Worm (Caenorhabditis elegans) whole organism, young adult: ENCODE results near the gene B0416.2.

ENCODE experiments used
- B0035.1 ChIP-seq: sonication (generic microtip); optimal IDR thresholded peaks from 2 replicates; lab custom pipeline; 2016; ENCODE audit warnings: missing genetic modification characterization, mild to moderate bottlenecking, missing compliant biosample characterization, missing genotype, missing genetic modification reagents
- B0261.1 ChIP-seq: sonication (generic microtip); optimal IDR thresholded peaks from 2 replicates; lab custom pipeline; 2016; ENCODE audit warnings: mild to moderate bottlenecking, missing genetic modification characterization, moderate library complexity, missing compliant biosample characterization
- B0336.3 ChIP-seq: fragments of 200-800 bp; sonication (Bioruptor generic); IDR thresholded peaks from 2 replicates; pipeline ENCODE4 v1.3.6; 2022; ENCODE audit warnings: missing genetic modification characterization, missing compliant biosample characterization
- F33H1.4 ChIP-seq: fragments of 200-800 bp; sonication (Bioruptor generic); IDR thresholded peaks from 2 replicates; pipeline ENCODE4 v1.3.6; 2022; ENCODE audit warnings: missing genetic modification reagents, missing genetic modification characterization, missing compliant biosample characterization
- F49E8.2 ChIP-seq: sonication (generic microtip); optimal IDR thresholded peaks from 3 replicates; lab custom pipeline; 2017; ENCODE audit warnings: missing genetic modification characterization, mild to moderate bottlenecking, missing compliant biosample characterization, antibody characterized with exemption, moderate library complexity; ENCODE audit not compliant: insufficient read depth
- F57C9.4 ChIP-seq: sonication (generic microtip); optimal IDR thresholded peaks from 2 replicates; lab custom pipeline; 2017; ENCODE audit warnings: mild to moderate bottlenecking, missing genetic modification characterization, missing compliant biosample characterization
- K11D2.4 ChIP-seq: fragments of 200-800 bp; sonication (Bioruptor generic); IDR thresholded peaks from 2 replicates; pipeline ENCODE4 v1.3.6; 2022; ENCODE audit warnings: missing genetic modification reagents, missing genetic modification characterization, missing compliant biosample characterization
- T07F8.4 ChIP-seq: sonication (generic microtip); optimal IDR thresholded peaks from 2 replicates; lab custom pipeline; 2016; ENCODE audit warnings: mild to moderate bottlenecking, missing genetic modification characterization, moderate library complexity, missing compliant biosample characterization
- Y53G8AR.9 ChIP-seq: fragments of 200-800 bp; sonication (Bioruptor generic); conservative IDR thresholded peaks from 2 replicates; pipeline ENCODE4 v1.3.6; 2022; ENCODE audit warnings: missing genetic modification reagents, missing genetic modification characterization, missing compliant biosample characterization
- Y56A3A.18 ChIP-seq: fragments of 200-800 bp; sonication (Bioruptor generic); IDR thresholded peaks from 2 replicates; pipeline ENCODE4 v1.3.6; 2022; ENCODE audit warnings: missing genetic modification reagents, missing genetic modification characterization, missing compliant biosample characterization
- Y79H2A.3 ChIP-seq: fragments of 200-800 bp; sonication (Bioruptor generic); conservative IDR thresholded peaks from 2 replicates; pipeline ENCODE4 v1.3.6; 2022; ENCODE audit warnings: missing genetic modification reagents, missing genetic modification characterization, missing compliant biosample characterization
- akir-1 ChIP-seq: fragments of 200-800 bp; sonication (Bioruptor generic); optimal IDR thresholded peaks from 2 replicates; lab custom pipeline; 2018; ENCODE audit warnings: mild to moderate bottlenecking, missing genetic modification characterization, moderate library complexity, missing compliant biosample characterization
- ama-1 ChIP-seq, 3 experiments: fragments of 150-350 bp in 1 of 3; sonication (generic microtip) in 2 of 3; optimal IDR thresholded peaks; 2 replicates each; lab custom pipeline; 2014 to 2018; ENCODE audit warnings: missing biosample characterization in 2 of 3, missing genetic modification characterization in 2 of 3, missing genetic modification reagents in 2 of 3
- aptf-2 ChIP-seq: fragments of 200-800 bp; sonication (Bioruptor generic); conservative IDR thresholded peaks from 2 replicates; pipeline ENCODE4 v1.3.6; 2022; ENCODE audit warnings: missing genetic modification reagents, missing genetic modification characterization, missing compliant biosample characterization
- attf-6 ChIP-seq: fragments of 200-800 bp; sonication (Bioruptor generic); IDR thresholded peaks from 2 replicates; pipeline ENCODE4 v1.3.6; 2022; ENCODE audit warnings: missing genetic modification reagents, missing genetic modification characterization, missing compliant biosample characterization
- bed-1 ChIP-seq: fragments of 200-800 bp; sonication (Bioruptor generic); IDR thresholded peaks from 2 replicates; pipeline ENCODE4 v1.3.6; 2022; ENCODE audit warnings: missing genetic modification reagents, missing genetic modification characterization, missing compliant biosample characterization
- ccch-3 ChIP-seq: fragments of 200-800 bp; sonication (Bioruptor generic); optimal IDR thresholded peaks from 2 replicates; lab custom pipeline; 2018; ENCODE audit warnings: mild to moderate bottlenecking, missing genetic modification characterization, missing compliant biosample characterization
- dpff-1 ChIP-seq: sonication (generic microtip); optimal IDR thresholded peaks from 2 replicates; lab custom pipeline; 2017; ENCODE audit warnings: mild to moderate bottlenecking, missing genetic modification characterization, missing compliant biosample characterization
- efl-1 ChIP-seq: fragments of 150-350 bp; optimal IDR thresholded peaks from 2 replicates; lab custom pipeline; 2014; ENCODE audit warnings: missing biosample characterization, missing genetic modification reagents, missing genetic modification characterization
- egl-44 ChIP-seq: fragments of 200-800 bp; sonication (Bioruptor generic); IDR thresholded peaks from 2 replicates; pipeline ENCODE4 v1.3.6; 2022; ENCODE audit warnings: missing genetic modification reagents, missing genetic modification characterization, missing compliant biosample characterization
- ets-4 ChIP-seq: fragments of 200-800 bp; sonication (Bioruptor generic); optimal IDR thresholded peaks from 2 replicates; lab custom pipeline; 2018; ENCODE audit warnings: mild to moderate bottlenecking, missing genetic modification characterization, missing compliant biosample characterization
- him-1 ChIP-seq: sonication (generic microtip); optimal IDR thresholded peaks from 2 replicates; lab custom pipeline; 2016; ENCODE audit warnings: missing genotype, missing genetic modification reagents, missing genetic modification characterization, missing compliant biosample characterization
- let-526 ChIP-seq: fragments of 200-800 bp; sonication (Bioruptor generic); IDR thresholded peaks from 2 replicates; pipeline ENCODE4 v1.3.6; 2022; ENCODE audit warnings: missing genetic modification reagents, missing genetic modification characterization, missing compliant biosample characterization
- lin-35 ChIP-seq, 3 experiments: fragments of 150-350 bp in 2 of 3; sonication (generic microtip) in 1 of 3; optimal IDR thresholded peaks; 2 replicates each; lab custom pipeline; 2014 to 2018; ENCODE audit warnings: missing biosample characterization in 3 of 3, missing genetic modification characterization in 3 of 3, missing genetic modification reagents in 3 of 3
- lsy-27 ChIP-seq: sonication (generic microtip); optimal IDR thresholded peaks from 2 replicates; lab custom pipeline; 2017; ENCODE audit warnings: missing genetic modification characterization, mild to moderate bottlenecking, missing compliant biosample characterization, antibody characterized with exemption, missing genotype, borderline replicate concordance; ENCODE audit not compliant: insufficient read depth
- madf-10 ChIP-seq: sonication (generic microtip); optimal IDR thresholded peaks from 2 replicates; lab custom pipeline; 2016; ENCODE audit warnings: mild to moderate bottlenecking, missing genetic modification characterization, missing compliant biosample characterization
- mel-28 ChIP-seq: sonication (generic microtip); optimal IDR thresholded peaks from 2 replicates; lab custom pipeline; 2016; ENCODE audit warnings: borderline replicate concordance, mild to moderate bottlenecking, missing genetic modification characterization, missing compliant biosample characterization
- mxl-1 ChIP-seq: sonication (generic microtip); optimal IDR thresholded peaks from 2 replicates; lab custom pipeline; 2016; ENCODE audit warnings: missing genetic modification characterization, missing compliant biosample characterization
- nfya-1 ChIP-seq: sonication (generic microtip); optimal IDR thresholded peaks from 2 replicates; lab custom pipeline; 2017; ENCODE audit warnings: antibody characterized with exemption, missing compliant biosample characterization, missing genetic modification characterization, borderline replicate concordance; ENCODE audit not compliant: insufficient read depth
- nfyb-1 ChIP-seq: fragments of 200-800 bp; sonication (Bioruptor generic); IDR thresholded peaks from 2 replicates; pipeline ENCODE4 v1.3.6; 2022; ENCODE audit warnings: missing genetic modification reagents, missing genetic modification characterization, missing compliant biosample characterization
- nhr-27 ChIP-seq: fragments of 200-800 bp; sonication (Bioruptor generic); optimal IDR thresholded peaks from 2 replicates; lab custom pipeline; 2018; ENCODE audit warnings: mild to moderate bottlenecking, missing genetic modification characterization, moderate library complexity, missing compliant biosample characterization
- rcor-1 ChIP-seq: fragments of 200-800 bp; sonication (Bioruptor generic); IDR thresholded peaks from 2 replicates; pipeline ENCODE4 v1.3.6; 2022; ENCODE audit warnings: missing genetic modification reagents, missing genetic modification characterization, missing compliant biosample characterization
- rpc-1 ChIP-seq, 2 experiments: fragments of 150-350 bp in 1 of 2; sonication (generic microtip) in 1 of 2; optimal IDR thresholded peaks; 2 replicates each; lab custom pipeline; 2014 to 2018; ENCODE audit warnings: missing biosample characterization in 1 of 2, missing genetic modification characterization in 1 of 2, missing genetic modification reagents in 1 of 2, missing genotype in 1 of 2
- snpc-1.1 ChIP-seq: sonication (generic microtip); optimal IDR thresholded peaks from 2 replicates; lab custom pipeline; 2017; ENCODE audit warnings: missing genetic modification characterization, mild to moderate bottlenecking, missing compliant biosample characterization, antibody characterized with exemption, moderate library complexity, missing genotype, missing genetic modification reagents; ENCODE audit not compliant: insufficient read depth
- tbx-9 ChIP-seq: sonication (generic microtip); optimal IDR thresholded peaks from 2 replicates; lab custom pipeline; 2016; ENCODE audit warnings: borderline replicate concordance, missing genetic modification characterization, inconsistent platforms, missing compliant biosample characterization
- tlf-1 ChIP-seq: fragments of 200-800 bp; sonication (Bioruptor generic); optimal IDR thresholded peaks from 2 replicates; lab custom pipeline; 2018; ENCODE audit warnings: mild to moderate bottlenecking, missing genetic modification characterization, missing compliant biosample characterization
- unc-62 ChIP-seq: fragments of 150-350 bp; optimal IDR thresholded peaks from 2 replicates; lab custom pipeline; 2014; ENCODE audit warnings: missing biosample characterization, missing genetic modification reagents, missing genetic modification characterization
- ztf-18 ChIP-seq: sonication (generic microtip); optimal IDR thresholded peaks from 2 replicates; lab custom pipeline; 2016; ENCODE audit warnings: missing genotype, mild to moderate bottlenecking, missing genetic modification characterization, missing compliant biosample characterization
- ztf-26 ChIP-seq: sonication (generic microtip); optimal IDR thresholded peaks from 2 replicates; lab custom pipeline; 2017; ENCODE audit warnings: missing genetic modification characterization, missing compliant biosample characterization
- ztf-6 ChIP-seq: fragments of 200-800 bp; sonication (Bioruptor generic); IDR thresholded peaks from 2 replicates; pipeline ENCODE4 v1.3.6; 2022; ENCODE audit warnings: missing genetic modification reagents, missing genetic modification characterization, missing compliant biosample characterization

B0416.2 gene

DNA sequence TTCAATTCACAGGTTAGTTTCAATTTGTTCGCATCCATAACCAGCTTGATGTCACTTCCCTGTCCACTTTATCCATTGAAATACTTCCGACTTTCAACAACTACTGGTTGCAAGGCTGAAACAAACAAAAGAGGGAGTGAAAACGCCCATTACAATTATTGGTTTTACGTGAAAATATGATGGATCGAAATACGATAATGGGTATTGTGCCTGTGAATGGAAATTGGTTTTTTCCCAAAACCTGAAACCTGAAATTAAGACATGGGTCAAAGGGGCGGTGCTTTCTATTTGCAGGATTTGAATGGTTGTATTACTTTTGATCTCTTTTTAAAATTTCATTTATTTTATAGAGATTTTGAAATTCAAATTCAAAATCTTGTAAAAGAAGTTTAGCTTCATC is at the start of gene B0416.2:
TSS of gene B0416.2 (plus strand) at position 301 of the 400 bp plus-strand sequence.
- TF ChIP-seq F33H1.4 (GFP tag; lab: Robert Waterston, UW) (no peak), K11D2.4 (GFP tag; lab: Robert Waterston, UW) (no peak), lsy-27 (tag; lab: Kevin White, UChicago) (no peak)

- TF ChIP-seq akir-1 (GFP tag; lab: Kevin White, UChicago) (no peak), ama-1 (optimal IDR thresholded peaks at IDR 0.05; lab: Kevin White, UChicago) (no peak), ama-1 (GFP tag; optimal IDR thresholded peaks at IDR 0.05; lab: Kevin White, UChicago) (no peak), B0035.1 (tag; lab: Kevin White, UChicago) (no peak), ztf-18 (tag; lab: Kevin White, UChicago) (no peak), nhr-27 (no peak), F49E8.2 (tag; lab: Kevin White, UChicago) (no peak), attf-6 (GFP tag; lab: Robert Waterston, UW) (no peak)
Measured at ce11 chrX:9251488-9251887, 47.5 kb upstream of the B0416.2 start, which contains the start of gene pes-8. Gene pes-8, plus strand, starts transcription at chrX:9251788.

DNA sequence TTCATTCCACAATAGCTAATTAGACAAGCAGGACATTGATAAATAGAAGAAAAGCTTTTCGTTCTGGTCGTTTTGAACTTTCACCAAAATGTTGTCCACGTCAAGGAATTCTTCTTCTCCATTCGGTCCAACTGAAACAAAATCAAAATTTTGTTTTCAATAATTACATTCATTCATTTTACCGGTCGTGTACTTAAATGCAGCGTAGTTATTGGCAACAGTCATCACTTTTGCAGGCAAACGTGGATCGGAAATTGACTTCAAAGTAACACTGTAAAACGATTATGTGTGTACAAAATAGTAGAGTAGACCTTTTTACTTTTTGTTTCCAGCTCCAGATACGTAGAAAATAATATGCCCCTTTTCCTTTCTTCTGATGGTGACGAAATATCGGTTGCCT is 43.0 kb upstream of the B0416.2 start:
- TF ChIP-seq rcor-1 (GFP tag; lab: Robert Waterston, UW) (no peak), bed-1 (GFP tag; lab: Robert Waterston, UW) (no peak), dpff-1 (tag; lab: Kevin White, UChicago) (no peak), Y53G8AR.9 (no peak), ztf-26 (no peak), F57C9.4 (tag; lab: Kevin White, UChicago) (no peak), tlf-1 (no peak), aptf-2 (no peak), mxl-1 (tag; lab: Kevin White, UChicago) (no peak)

ce11 chrX:9259552-9259951 is 39.4 kb upstream of the B0416.2 start, which contains the start of gene F18G5.1:
Gene F18G5.1, plus strand, starts transcription at chrX:9259852.
- no peak for TF ChIP-seq Y79H2A.3 (GFP tag; lab: Robert Waterston, UW)
- TF ChIP-seq tbx-9, result no peak
- TF ChIP-seq egl-44 (GFP tag; lab: Robert Waterston, UW), result no peak
- TF ChIP-seq K11D2.4 (GFP tag; lab: Robert Waterston, UW), result no peak
- no peak for TF ChIP-seq efl-1 (GFP tag; lab: Kevin White, UChicago)
- TF ChIP-seq ccch-3 (GFP tag; lab: Kevin White, UChicago), result no peak
- no peak for TF ChIP-seq nfyb-1 (GFP tag; lab: Robert Waterston, UW)
- TF ChIP-seq ztf-6 (GFP tag; lab: Robert Waterston, UW), result no peak
- no peak for TF ChIP-seq mel-28 (tag; lab: Kevin White, UChicago)
- TF ChIP-seq ztf-18 (tag; lab: Kevin White, UChicago), result no peak
- TF ChIP-seq lin-35 (GFP tag; optimal IDR thresholded peaks at IDR 0.05; lab: Kevin White, UChicago), result no peak
- no peak for TF ChIP-seq unc-62 (GFP tag; lab: Kevin White, UChicago)

ce11 chrX:9261626-9262189 is 37.2 kb upstream of the B0416.2 start:
- TF ChIP-seq snpc-1.1, result no peak
- TF ChIP-seq Y79H2A.3 (GFP tag; lab: Robert Waterston, UW), result no peak
- peak; percentile 0 for TF ChIP-seq madf-10 (tag; lab: Kevin White, UChicago)
- no peak for TF ChIP-seq let-526 (GFP tag; lab: Robert Waterston, UW)
- TF ChIP-seq rpc-1 (optimal IDR thresholded peaks at IDR 0.05; lab: Kevin White, UChicago), result no peak
- no peak for TF ChIP-seq rpc-1 (tag; optimal IDR thresholded peaks at IDR 0.05; lab: Kevin White, UChicago)
- no peak for TF ChIP-seq nfya-1 (tag; lab: Kevin White, UChicago)
- no peak for TF ChIP-seq K11D2.4 (GFP tag; lab: Robert Waterston, UW)
- TF ChIP-seq efl-1 (GFP tag; lab: Kevin White, UChicago), result no peak
- TF ChIP-seq T07F8.4 (tag; lab: Kevin White, UChicago), result no peak
- peak; percentile 54; the same call in 1 of the 2 replicates for TF ChIP-seq B0336.3 (GFP tag; lab: Robert Waterston, UW)
- no peak for TF ChIP-seq him-1
- TF ChIP-seq ets-4 (GFP tag; lab: Kevin White, UChicago), result no peak
- TF ChIP-seq B0261.1, result no peak
- TF ChIP-seq Y56A3A.18 (GFP tag; lab: Robert Waterston, UW), result peak; percentile 63; the same call in 1 of the 2 replicates
